Worm (Caenorhabditis elegans): ENCODE data around the gene tut-1.

DNA sequence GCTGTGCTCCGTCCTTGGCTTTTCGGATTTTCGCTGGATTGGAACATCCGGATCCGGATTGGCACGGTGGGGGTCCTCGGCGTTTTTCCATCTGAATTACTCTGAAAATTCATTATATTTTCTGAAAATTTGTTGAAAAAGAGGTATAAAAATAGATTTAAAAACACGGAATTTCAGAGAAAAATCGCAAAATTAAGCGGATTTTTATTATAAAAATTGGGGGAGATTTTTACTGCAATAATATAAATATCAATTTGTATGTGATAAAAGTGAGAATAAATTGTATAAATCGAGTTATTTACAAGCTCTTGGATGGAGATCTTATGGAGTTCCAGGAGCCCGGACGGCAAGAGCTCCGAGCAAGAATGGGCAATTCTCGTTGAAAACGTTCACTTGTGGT lies at the start of gene tut-1:
- TF ChIP-seq W03F9.2 (tag; optimal IDR thresholded peaks at IDR 0.05), result no peak
- TF ChIP-seq dao-5 (tag; optimal IDR thresholded peaks at IDR 0.05), result no peak
- TF ChIP-seq him-1 (tag; optimal IDR thresholded peaks at IDR 0.05), result no peak
